Worm (Caenorhabditis elegans): ENCODE results near the gene tram-1.

The tram-1 gene

ce11 chrIV:10252350-10252792 lies 31.3 kb upstream of the tram-1 start:
- TF ChIP-seq ceh-28 (tag; optimal IDR thresholded peaks at IDR 0.05) (peak; percentile 74), egl-5 (tag; optimal IDR thresholded peaks at IDR 0.05) (peak; percentile 46), mdl-1 (tag; optimal IDR thresholded peaks at IDR 0.05) (peak; percentile 94), elt-1 (tag; optimal IDR thresholded peaks at IDR 0.05) (peak; percentile 75), lsy-12 (tag; optimal IDR thresholded peaks at IDR 0.05) (peak; percentile 70), egl-27 (tag; optimal IDR thresholded peaks at IDR 0.05) (no peak), zag-1 (tag; optimal IDR thresholded peaks at IDR 0.05) (no peak), sea-2 (GFP tag; optimal IDR thresholded peaks at IDR 0.05) (no peak), ztf-4 (tag; optimal IDR thresholded peaks at IDR 0.05) (peak; percentile 38), nhr-43 (tag; optimal IDR thresholded peaks at IDR 0.05; ENCODE audit: poor library complexity, severe bottlenecking) (peak; percentile 25), jun-1 (tag; optimal IDR thresholded peaks at IDR 0.05) (peak; percentile 97), elt-3 (tag; optimal IDR thresholded peaks at IDR 0.05) (no peak), hmg-11 (tag; optimal IDR thresholded peaks at IDR 0.05) (peak; percentile 81), nhr-67 (tag; optimal IDR thresholded peaks at IDR 0.05) (no peak), elt-2 (tag; optimal IDR thresholded peaks at IDR 0.05) (peak; percentile 93), aly-2 (tag; optimal IDR thresholded peaks at IDR 0.05) (no peak), mml-1 (tag; optimal IDR thresholded peaks at IDR 0.05) (no peak), lin-15B (tag; optimal IDR thresholded peaks at IDR 0.05) (peak; percentile 57), fkh-10 (GFP tag; optimal IDR thresholded peaks at IDR 0.05) (peak; percentile 93), nhr-28 (tag; optimal IDR thresholded peaks at IDR 0.05) (no peak), daf-12 (tag; optimal IDR thresholded peaks at IDR 0.05) (no peak), eor-1 (tag; optimal IDR thresholded peaks at IDR 0.05) (no peak), R02D3.7 (tag; optimal IDR thresholded peaks at IDR 0.05) (peak; percentile 39), ztf-11 (tag; optimal IDR thresholded peaks at IDR 0.05) (no peak), ceh-82 (tag; optimal IDR thresholded peaks at IDR 0.05) (no peak), ama-1 (optimal IDR thresholded peaks at IDR 0.05) (no peak), snpc-4 (tag; optimal IDR thresholded peaks at IDR 0.05) (peak; percentile 82), skn-1 (tag; optimal IDR thresholded peaks at IDR 0.05) (peak; percentile 87), fkh-2 (tag; optimal IDR thresholded peaks at IDR 0.05) (peak; percentile 12), nhr-25 (tag; optimal IDR thresholded peaks at IDR 0.05) (peak; percentile 43), ZK546.5 (tag; optimal IDR thresholded peaks at IDR 0.05) (no peak), lin-39 (tag; optimal IDR thresholded peaks at IDR 0.05) (peak; percentile 64), nhr-237 (tag; optimal IDR thresholded peaks at IDR 0.05) (no peak), pha-4 (tag; optimal IDR thresholded peaks at IDR 0.05) (peak; percentile 93), tbx-2 (tag; optimal IDR thresholded peaks at IDR 0.05) (peak; percentile 67), nfya-1 (tag; optimal IDR thresholded peaks at IDR 0.05; ENCODE audit: insufficient read depth) (peak; percentile 86), ceh-16 (tag; optimal IDR thresholded peaks at IDR 0.05) (no peak), nhr-11 (tag; optimal IDR thresholded peaks at IDR 0.05) (peak; percentile 75), unc-62 (GFP tag; optimal IDR thresholded peaks at IDR 0.05) (peak; percentile 55), pqm-1 (tag; optimal IDR thresholded peaks at IDR 0.05) (peak; percentile 92), nhr-77 (tag; optimal IDR thresholded peaks at IDR 0.05) (no peak), ceh-9 (tag; optimal IDR thresholded peaks at IDR 0.05) (no peak), nhr-12 (tag; optimal IDR thresholded peaks at IDR 0.05) (no peak), nhr-76 (tag; optimal IDR thresholded peaks at IDR 0.05) (no peak), unc-39 (tag; optimal IDR thresholded peaks at IDR 0.05) (no peak), nhr-23 (tag; optimal IDR thresholded peaks at IDR 0.05) (peak; percentile 52), fos-1 (tag; optimal IDR thresholded peaks at IDR 0.05) (peak; percentile 2)

- TF ChIP-seq nhr-23 (tag; optimal IDR thresholded peaks at IDR 0.05) = no peak
- TF ChIP-seq pqm-1 (tag; optimal IDR thresholded peaks at IDR 0.05) = no peak
- TF ChIP-seq elt-3 (tag; optimal IDR thresholded peaks at IDR 0.05) = no peak
- no peak for TF ChIP-seq daf-12 (tag; optimal IDR thresholded peaks at IDR 0.05)
- TF ChIP-seq nhr-12 (tag; optimal IDR thresholded peaks at IDR 0.05) = no peak
- TF ChIP-seq elt-2 (tag; optimal IDR thresholded peaks at IDR 0.05) = no peak
- no peak for TF ChIP-seq mml-1 (tag; optimal IDR thresholded peaks at IDR 0.05)
- no peak for TF ChIP-seq fkh-2 (tag; optimal IDR thresholded peaks at IDR 0.05)
- TF ChIP-seq ztf-4 (tag; optimal IDR thresholded peaks at IDR 0.05) = no peak
- TF ChIP-seq fos-1 (tag; optimal IDR thresholded peaks at IDR 0.05) = no peak
- no peak for TF ChIP-seq eor-1 (tag; optimal IDR thresholded peaks at IDR 0.05)
- no peak for TF ChIP-seq sea-2 (GFP tag; optimal IDR thresholded peaks at IDR 0.05)
- TF ChIP-seq lsy-12 (tag; optimal IDR thresholded peaks at IDR 0.05) = no peak
- no peak for TF ChIP-seq nhr-67 (tag; optimal IDR thresholded peaks at IDR 0.05)
- TF ChIP-seq snpc-4 (tag; optimal IDR thresholded peaks at IDR 0.05) = no peak
These were observed 30.7 kb upstream of the tram-1 start for ce11 chrIV:10251764-10252163.

All from whole organism, L3 larva.